Worm (Caenorhabditis elegans) whole organism, L3 larva: Measurements from ENCODE around the gene ltd-1.

ENCODE experiments used
- R02D3.7 ChIP-seq: fragments of 150-350 bp; optimal IDR thresholded peaks from 2 replicates; lab custom pipeline; 2014; ENCODE audit warnings: missing biosample characterization, missing genetic modification characterization
- ceh-16 ChIP-seq: sonication (generic microtip); optimal IDR thresholded peaks from 2 replicates; lab custom pipeline; 2017; ENCODE audit warnings: missing biosample characterization, missing genetic modification characterization
- ceh-28 ChIP-seq: fragments of 150-350 bp; optimal IDR thresholded peaks from 2 replicates; lab custom pipeline; 2014; ENCODE audit warnings: missing biosample characterization, missing genetic modification reagents, missing genetic modification characterization
- ceh-9 ChIP-seq: sonication (generic microtip); optimal IDR thresholded peaks from 2 replicates; lab custom pipeline; 2018; ENCODE audit warnings: missing biosample characterization, missing genetic modification characterization
- daf-12 ChIP-seq: fragments of 150-350 bp; optimal IDR thresholded peaks from 2 replicates; lab custom pipeline; 2014; ENCODE audit warnings: missing biosample characterization, missing genetic modification reagents, missing genetic modification characterization
- egl-27 ChIP-seq: sonication (generic microtip); optimal IDR thresholded peaks from 4 replicates; lab custom pipeline; 2017; ENCODE audit warnings: missing biosample characterization, missing genetic modification reagents, missing genetic modification characterization
- elt-1 ChIP-seq: fragments of 150-350 bp; optimal IDR thresholded peaks from 2 replicates; lab custom pipeline; 2014; ENCODE audit warnings: missing biosample characterization, missing genetic modification characterization
- elt-2 ChIP-seq: sonication (generic microtip); optimal IDR thresholded peaks from 2 replicates; lab custom pipeline; 2016; ENCODE audit warnings: missing genetic modification reagents, mild to moderate bottlenecking, missing genetic modification characterization, missing compliant biosample characterization
- eor-1 ChIP-seq, 2 experiments: fragments of 150-350 bp; optimal IDR thresholded peaks; 2 replicates each; lab custom pipeline; 2014 to 2018; ENCODE audit warnings: missing biosample characterization in 2 of 2, missing genetic modification characterization in 2 of 2
- fkh-10 ChIP-seq: sonication (generic microtip); optimal IDR thresholded peaks from 2 replicates; lab custom pipeline; 2017; ENCODE audit warnings: missing biosample characterization, missing genetic modification reagents, missing genetic modification characterization
- fkh-2 ChIP-seq: fragments of 150-350 bp; optimal IDR thresholded peaks from 2 replicates; lab custom pipeline; 2014; ENCODE audit warnings: missing biosample characterization, missing genetic modification reagents, missing genetic modification characterization
- fos-1 ChIP-seq: fragments of 150-350 bp; optimal IDR thresholded peaks from 2 replicates; lab custom pipeline; 2014; ENCODE audit warnings: missing biosample characterization, missing genetic modification characterization
- jun-1 ChIP-seq: fragments of 150-350 bp; optimal IDR thresholded peaks from 2 replicates; lab custom pipeline; 2014; ENCODE audit warnings: missing biosample characterization, missing genetic modification reagents, missing genetic modification characterization
- lin-15B ChIP-seq: fragments of 150-350 bp; optimal IDR thresholded peaks from 2 replicates; lab custom pipeline; 2014; ENCODE audit warnings: missing biosample characterization, missing genetic modification characterization
- lin-39 ChIP-seq: fragments of 150-350 bp; optimal IDR thresholded peaks from 2 replicates; lab custom pipeline; 2018; ENCODE audit warnings: missing biosample characterization, missing genetic modification reagents, missing genetic modification characterization
- lsy-12 ChIP-seq: sonication (generic microtip); optimal IDR thresholded peaks from 2 replicates; lab custom pipeline; 2016; ENCODE audit warnings: mild to moderate bottlenecking, missing genetic modification characterization, missing compliant biosample characterization
- mml-1 ChIP-seq: fragments of 150-350 bp; sonication (generic microtip); optimal IDR thresholded peaks from 3 replicates; lab custom pipeline; 2014; ENCODE audit warnings: missing biosample characterization, missing genetic modification characterization
- nfya-1 ChIP-seq: sonication (generic microtip); optimal IDR thresholded peaks from 2 replicates; lab custom pipeline; 2017; ENCODE audit warnings: missing genetic modification characterization, mild to moderate bottlenecking, missing compliant biosample characterization, antibody characterized with exemption, moderate library complexity; ENCODE audit not compliant: insufficient read depth
- nhr-11 ChIP-seq: fragments of 150-350 bp; optimal IDR thresholded peaks from 2 replicates; lab custom pipeline; 2014; ENCODE audit warnings: missing biosample characterization, missing genetic modification characterization
- nhr-237 ChIP-seq: fragments of 150-350 bp; optimal IDR thresholded peaks from 2 replicates; lab custom pipeline; 2014; ENCODE audit warnings: missing biosample characterization, missing genetic modification characterization
- nhr-25 ChIP-seq: sonication (generic microtip); optimal IDR thresholded peaks from 2 replicates; lab custom pipeline; 2017; ENCODE audit warnings: missing biosample characterization, missing genetic modification characterization
- nhr-28 ChIP-seq: fragments of 150-350 bp; optimal IDR thresholded peaks from 2 replicates; lab custom pipeline; 2014; ENCODE audit warnings: missing biosample characterization, missing genetic modification characterization
- nhr-43 ChIP-seq: sonication (generic microtip); optimal IDR thresholded peaks from 2 replicates; lab custom pipeline; 2016; ENCODE audit warnings: mild to moderate bottlenecking, missing genetic modification characterization, missing compliant biosample characterization; ENCODE audit not compliant: poor library complexity, severe bottlenecking
- nhr-67 ChIP-seq: fragments of 150-350 bp; optimal IDR thresholded peaks from 2 replicates; lab custom pipeline; 2014; ENCODE audit warnings: missing biosample characterization, missing genetic modification characterization
- nhr-76 ChIP-seq: fragments of 150-350 bp; sonication (generic microtip); optimal IDR thresholded peaks from 5 replicates; lab custom pipeline; 2014; ENCODE audit warnings: missing biosample characterization, missing genetic modification characterization
- nhr-77 ChIP-seq: fragments of 150-350 bp; optimal IDR thresholded peaks from 2 replicates; lab custom pipeline; 2014; ENCODE audit warnings: missing biosample characterization, missing genetic modification characterization
- pha-4 ChIP-seq: fragments of 150-350 bp; optimal IDR thresholded peaks from 2 replicates; lab custom pipeline; 2014; ENCODE audit warnings: missing biosample characterization, missing genetic modification reagents, missing genetic modification characterization
- pqm-1 ChIP-seq: fragments of 150-350 bp; optimal IDR thresholded peaks from 2 replicates; lab custom pipeline; 2017; ENCODE audit warnings: missing biosample characterization, missing genetic modification characterization, inconsistent platforms
- sea-2 ChIP-seq: fragments of 150-350 bp; sonication (generic microtip); optimal IDR thresholded peaks from 4 replicates; lab custom pipeline; 2014; ENCODE audit warnings: missing biosample characterization, missing genetic modification reagents, missing genetic modification characterization
- unc-39 ChIP-seq: sonication (generic microtip); optimal IDR thresholded peaks from 4 replicates; lab custom pipeline; 2017; ENCODE audit warnings: missing biosample characterization, missing genetic modification characterization
- unc-62 ChIP-seq: fragments of 150-350 bp; sonication (generic microtip); optimal IDR thresholded peaks from 4 replicates; lab custom pipeline; 2014; ENCODE audit warnings: missing biosample characterization, missing genetic modification reagents, missing genetic modification characterization
- zag-1 ChIP-seq: fragments of 150-350 bp; optimal IDR thresholded peaks from 2 replicates; lab custom pipeline; 2014; ENCODE audit warnings: missing biosample characterization, missing genetic modification characterization
- ztf-11 ChIP-seq: fragments of 150-350 bp; optimal IDR thresholded peaks from 2 replicates; lab custom pipeline; 2014; ENCODE audit warnings: missing biosample characterization, missing genetic modification characterization
- ztf-4 ChIP-seq: fragments of 150-350 bp; optimal IDR thresholded peaks from 2 replicates; lab custom pipeline; 2014; ENCODE audit warnings: missing biosample characterization, missing genetic modification characterization

The ltd-1 gene

DNA sequence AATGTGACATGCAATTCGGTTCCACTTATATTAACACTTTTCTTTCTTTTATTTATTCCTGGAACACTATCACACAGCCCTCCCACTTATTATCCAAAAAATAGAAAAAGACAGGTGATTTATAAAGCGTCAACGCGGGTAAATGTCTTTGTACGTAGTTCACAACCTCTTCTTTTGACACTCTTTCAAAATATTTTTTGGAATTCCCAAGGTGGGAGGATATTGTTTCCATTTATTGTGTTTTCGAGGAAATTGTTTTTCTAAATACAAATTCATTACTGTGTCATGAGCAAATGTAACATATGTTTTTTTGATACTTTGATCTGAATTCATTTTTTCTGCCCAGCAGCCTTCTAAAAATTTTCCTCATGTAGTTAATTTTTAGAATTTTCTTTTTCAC lies 34.6 kb downstream of the ltd-1 start:
- TF ChIP-seq pqm-1 (tag; lab: Kevin White, UChicago) (no peak), egl-27 (tag; lab: Kevin White, UChicago) (no peak), nhr-76 (tag; lab: Kevin White, UChicago) (no peak), fkh-10 (GFP tag; lab: Kevin White, UChicago) (no peak), unc-62 (GFP tag; lab: Kevin White, UChicago) (no peak), nhr-237 (tag; lab: Kevin White, UChicago) (no peak), sea-2 (GFP tag; lab: Kevin White, UChicago) (no peak)

DNA sequence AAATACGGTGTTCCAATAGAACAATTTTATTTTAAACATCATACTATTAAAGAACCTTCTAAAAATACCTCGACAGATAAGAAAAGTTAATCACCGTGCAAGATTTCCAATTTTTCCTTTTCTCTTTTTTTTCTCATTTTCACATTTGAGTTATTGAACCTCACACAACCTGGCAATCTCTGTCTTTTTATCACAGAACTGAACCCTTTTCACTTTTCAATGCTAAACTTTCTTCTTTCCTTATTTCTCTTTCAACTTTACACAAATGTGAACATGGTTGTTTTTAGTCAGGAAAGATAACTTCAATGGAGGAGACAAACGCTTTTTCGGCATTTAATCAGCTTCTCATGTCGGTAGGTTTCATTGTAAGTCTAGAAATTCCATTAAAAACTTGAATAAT lies 39.7 kb downstream of the ltd-1 start, which contains the start of gene T05H10.4:
Gene T05H10.4 (plus strand): TSS at position 301 of the 400 bp plus-strand sequence.
- TF ChIP-seq lin-15B (no peak), jun-1 (tag; lab: Kevin White, UChicago) (no peak), nhr-43 (tag; lab: Kevin White, UChicago) (no peak), R02D3.7 (tag; lab: Kevin White, UChicago) (no peak), nhr-11 (tag; lab: Kevin White, UChicago) (no peak), daf-12 (tag; lab: Kevin White, UChicago) (no peak), egl-27 (tag; lab: Kevin White, UChicago) (no peak), zag-1 (tag; lab: Kevin White, UChicago) (no peak), lsy-12 (tag; lab: Kevin White, UChicago) (no peak), lin-39 (tag; lab: Kevin White, UChicago) (no peak), unc-62 (GFP tag; lab: Kevin White, UChicago) (no peak), unc-39 (tag; lab: Kevin White, UChicago) (no peak), pha-4 (tag; lab: Kevin White, UChicago) (no peak), nhr-28 (tag; lab: Kevin White, UChicago) (no peak), mml-1 (tag; lab: Kevin White, UChicago) (no peak), sea-2 (GFP tag; lab: Kevin White, UChicago) (no peak), ceh-16 (tag; lab: Kevin White, UChicago) (no peak), elt-1 (tag; lab: Kevin White, UChicago) (no peak), nhr-77 (tag; lab: Kevin White, UChicago) (no peak)

ce11 chrII:8052172-8052571 lies 40.4 kb downstream of the ltd-1 start:
- TF ChIP-seq sea-2 (GFP tag; lab: Kevin White, UChicago) (no peak), daf-12 (tag; lab: Kevin White, UChicago) (no peak), mml-1 (tag; lab: Kevin White, UChicago) (no peak), lin-15B (no peak), ceh-16 (tag; lab: Kevin White, UChicago) (no peak), nhr-11 (tag; lab: Kevin White, UChicago) (no peak), jun-1 (tag; lab: Kevin White, UChicago) (no peak), fkh-2 (no peak), nfya-1 (tag; lab: Kevin White, UChicago) (no peak), fos-1 (tag; lab: Kevin White, UChicago) (no peak), egl-27 (tag; lab: Kevin White, UChicago) (no peak), ztf-4 (no peak)

DNA sequence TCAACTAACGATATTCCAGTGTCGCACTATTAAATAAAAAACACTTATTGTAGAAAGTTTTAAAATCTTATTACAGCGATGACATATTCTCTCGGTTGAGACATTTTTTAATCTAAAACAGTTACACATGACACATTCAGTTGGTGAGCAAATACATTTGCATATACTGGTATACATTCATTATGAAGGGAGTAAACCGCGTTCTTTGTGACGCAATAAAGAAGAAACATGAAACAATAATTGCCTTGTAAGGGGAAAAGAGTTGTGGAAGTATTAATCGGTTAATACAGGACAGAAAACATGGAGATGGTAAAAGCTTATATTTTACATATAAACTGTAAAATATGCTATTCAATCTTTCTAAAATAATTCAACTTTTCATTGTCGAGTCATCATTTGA lies 41.2 kb downstream of the ltd-1 start:
- no peak for TF ChIP-seq nhr-77 (tag; lab: Kevin White, UChicago)
- TF ChIP-seq daf-12 (tag; lab: Kevin White, UChicago): no peak
- TF ChIP-seq nhr-67 (tag; lab: Kevin White, UChicago): no peak
- TF ChIP-seq elt-1 (tag; lab: Kevin White, UChicago): no peak
- no peak for TF ChIP-seq lin-15B
- no peak for TF ChIP-seq fkh-10 (GFP tag; lab: Kevin White, UChicago)
- no peak for TF ChIP-seq fkh-2
- TF ChIP-seq, all 47 proteins: peak for 0

DNA sequence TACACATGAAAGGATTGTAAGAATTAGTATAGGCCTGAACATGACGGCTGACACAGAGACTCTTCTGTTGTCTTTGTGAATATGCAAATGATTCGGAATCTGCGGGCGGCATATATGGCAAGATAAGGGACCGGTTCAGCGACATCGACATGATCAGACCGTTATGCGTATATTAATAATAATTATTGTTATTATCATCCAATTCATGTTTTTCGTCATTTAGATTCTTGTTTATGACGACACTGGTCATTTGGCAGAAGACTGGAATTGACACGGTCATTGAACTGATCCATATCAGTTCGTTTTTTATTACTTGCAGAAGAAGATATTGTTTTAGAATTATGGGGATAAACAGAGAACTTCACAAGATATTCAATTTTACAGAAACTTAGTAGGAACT lies 42.1 kb downstream of the ltd-1 start, which contains the start of gene mtre-1:
Gene mtre-1 (minus strand): TSS at position 101 of the 400 bp plus-strand sequence.
- TF ChIP-seq pha-4 (tag; lab: Kevin White, UChicago) (no peak), fkh-2 (no peak), lin-39 (tag; lab: Kevin White, UChicago) (no peak), daf-12 (tag; lab: Kevin White, UChicago) (no peak), elt-2 (tag; lab: Kevin White, UChicago) (no peak), ceh-28 (tag; lab: Kevin White, UChicago) (no peak), ceh-16 (tag; lab: Kevin White, UChicago) (no peak), zag-1 (tag; lab: Kevin White, UChicago) (no peak), nhr-25 (tag; lab: Kevin White, UChicago) (no peak), ceh-9 (tag; lab: Kevin White, UChicago) (no peak), eor-1 (tag; optimal IDR thresholded peaks at IDR 0.05; lab: Kevin White, UChicago) (no peak), nhr-11 (tag; lab: Kevin White, UChicago) (no peak), jun-1 (tag; lab: Kevin White, UChicago) (no peak), nhr-77 (tag; lab: Kevin White, UChicago) (no peak), ztf-11 (no peak), nfya-1 (tag; lab: Kevin White, UChicago) (no peak), nhr-237 (tag; lab: Kevin White, UChicago) (no peak)
